Worm (Caenorhabditis elegans) whole organism, L2 larva: ENCODE results near the gene nstp-10.

Source experiments
- lin-13 ChIP-seq: fragments of 150-350 bp; optimal IDR thresholded peaks from 2 replicates; lab custom pipeline; 2014; ENCODE audit warnings: missing biosample characterization, missing genetic modification reagents, missing genetic modification characterization
- lsy-2 ChIP-seq, 2 experiments: fragments of 150-350 bp in 1 of 2; sonication (generic microtip) in 1 of 2; optimal IDR thresholded peaks; 2 replicates each; lab custom pipeline; 2014 to 2017; ENCODE audit warnings: missing biosample characterization in 2 of 2, missing genetic modification characterization in 2 of 2
- mbf-1 ChIP-seq: sonication (generic microtip); optimal IDR thresholded peaks from 2 replicates; lab custom pipeline; 2017; ENCODE audit warnings: missing biosample characterization, missing genetic modification characterization
- mdl-1 ChIP-seq, 2 experiments: fragments of 150-350 bp in 1 of 2; sonication (generic microtip) in 1 of 2; optimal IDR thresholded peaks; 2 replicates each; lab custom pipeline; 2017; ENCODE audit warnings: missing biosample characterization in 2 of 2, missing genetic modification characterization in 2 of 2
- sma-3 ChIP-seq: sonication (generic microtip); optimal IDR thresholded peaks from 2 replicates; lab custom pipeline; 2016; ENCODE audit warnings: missing genetic modification reagents, missing genetic modification characterization, missing compliant biosample characterization
- snpc-4 ChIP-seq: fragments of 150-350 bp; optimal IDR thresholded peaks from 2 replicates; lab custom pipeline; 2014; ENCODE audit warnings: missing biosample characterization, missing genetic modification characterization
- unc-62 ChIP-seq: fragments of 150-350 bp; optimal IDR thresholded peaks from 2 replicates; lab custom pipeline; 2014; ENCODE audit warnings: missing biosample characterization, missing genetic modification reagents, missing genetic modification characterization

DNA sequence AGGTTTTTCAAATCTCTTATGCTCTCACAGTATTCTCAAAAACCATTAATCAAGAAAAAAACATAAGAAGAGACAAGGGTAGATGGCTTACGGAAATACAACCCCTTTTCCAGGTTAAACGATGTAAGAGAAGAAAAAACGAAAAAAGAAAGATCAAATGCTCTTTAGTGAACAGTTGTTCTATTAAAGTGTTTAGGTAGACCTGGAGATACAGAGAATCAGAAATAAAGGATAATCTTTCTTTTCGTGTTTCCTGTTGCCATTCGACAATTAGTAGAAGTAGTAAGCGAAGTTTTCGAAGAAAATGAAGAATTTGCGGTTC, 33.6 kb upstream of the nstp-10 start, which contains the start of gene K09G1.1:
- TF ChIP-seq unc-62 (GFP tag; lab: Kevin White, UChicago) = no peak
- no peak for TF ChIP-seq sma-3 (GFP tag; lab: Kevin White, UChicago)
- no peak for TF ChIP-seq lin-13 (GFP tag; lab: Kevin White, UChicago)
- no peak for TF ChIP-seq mbf-1 (tag; lab: Kevin White, UChicago)
- TF ChIP-seq snpc-4 (tag; lab: Kevin White, UChicago) = no peak
- TF ChIP-seq mdl-1 (tag; optimal IDR thresholded peaks at IDR 0.05; lab: Kevin White, UChicago) = no peak
- no peak for TF ChIP-seq lsy-2 (tag; optimal IDR thresholded peaks at IDR 0.05; lab: Kevin White, UChicago)
